Worm (Caenorhabditis elegans) whole organism, young adult: ENCODE data around the gene R74.8.

Experiments
- B0035.1 ChIP-seq: sonication (generic microtip); optimal IDR thresholded peaks from 2 replicates; lab custom pipeline; 2016; ENCODE audit warnings: missing genetic modification characterization, mild to moderate bottlenecking, missing compliant biosample characterization, missing genotype, missing genetic modification reagents
- B0336.3 ChIP-seq: fragments of 200-800 bp; sonication (Bioruptor generic); IDR thresholded peaks from 2 replicates; pipeline ENCODE4 v1.3.6; 2022; ENCODE audit warnings: missing genetic modification characterization, missing compliant biosample characterization
- F22D6.2 ChIP-seq: sonication (generic microtip); optimal IDR thresholded peaks from 2 replicates; lab custom pipeline; 2016; ENCODE audit warnings: mild to moderate bottlenecking, missing genetic modification characterization, missing compliant biosample characterization
- F37B4.10 ChIP-seq: fragments of 200-800 bp; sonication (Bioruptor generic); IDR thresholded peaks from 2 replicates; pipeline ENCODE4 v1.3.6; 2022; ENCODE audit warnings: missing genetic modification characterization, missing compliant biosample characterization
- K12H6.12 ChIP-seq: fragments of 200-800 bp; sonication (Bioruptor generic); optimal IDR thresholded peaks from 2 replicates; lab custom pipeline; 2018; ENCODE audit warnings: mild to moderate bottlenecking, missing genetic modification characterization, missing compliant biosample characterization
- Y67H2A.10 ChIP-seq: fragments of 200-800 bp; sonication (Bioruptor generic); conservative IDR thresholded peaks from 2 replicates; pipeline ENCODE4 v1.3.6; 2022; ENCODE audit warnings: missing genetic modification reagents, missing genetic modification characterization, missing compliant biosample characterization
- Y79H2A.3 ChIP-seq: fragments of 200-800 bp; sonication (Bioruptor generic); conservative IDR thresholded peaks from 2 replicates; pipeline ENCODE4 v1.3.6; 2022; ENCODE audit warnings: missing genetic modification reagents, missing genetic modification characterization, missing compliant biosample characterization
- aptf-3 ChIP-seq: fragments of 200-800 bp; sonication (Bioruptor generic); IDR thresholded peaks from 2 replicates; pipeline ENCODE4 v1.3.6; 2022; ENCODE audit warnings: missing genetic modification characterization, missing compliant biosample characterization
- attf-3 ChIP-seq: fragments of 200-800 bp; sonication (Bioruptor generic); conservative IDR thresholded peaks from 2 replicates; pipeline ENCODE4 v1.3.6; 2022; ENCODE audit warnings: missing genetic modification reagents, missing genetic modification characterization, missing compliant biosample characterization
- ceh-100 ChIP-seq: fragments of 200-800 bp; sonication (Bioruptor generic); IDR thresholded peaks from 2 replicates; pipeline ENCODE4 v1.3.6; 2022; ENCODE audit warnings: missing genetic modification reagents, missing genetic modification characterization, missing compliant biosample characterization
- ceh-27 ChIP-seq: fragments of 200-800 bp; sonication (Bioruptor generic); optimal IDR thresholded peaks from 2 replicates; lab custom pipeline; 2018; ENCODE audit warnings: mild to moderate bottlenecking, missing genetic modification characterization, moderate library complexity, missing compliant biosample characterization
- ceh-79 ChIP-seq: sonication (generic microtip); optimal IDR thresholded peaks from 2 replicates; lab custom pipeline; 2017; ENCODE audit warnings: mild to moderate bottlenecking, missing genetic modification characterization, missing compliant biosample characterization
- dpff-1 ChIP-seq: sonication (generic microtip); optimal IDR thresholded peaks from 2 replicates; lab custom pipeline; 2017; ENCODE audit warnings: mild to moderate bottlenecking, missing genetic modification characterization, missing compliant biosample characterization
- dpl-1 ChIP-seq: fragments of 150-350 bp; optimal IDR thresholded peaks from 2 replicates; lab custom pipeline; 2014; ENCODE audit warnings: missing biosample characterization, missing genetic modification reagents, missing genetic modification characterization
- ekl-4 ChIP-seq: fragments of 200-800 bp; sonication (Bioruptor generic); IDR thresholded peaks from 2 replicates; pipeline ENCODE4 v1.3.6; 2022; ENCODE audit warnings: missing genetic modification reagents, missing genetic modification characterization, missing compliant biosample characterization
- ets-4 ChIP-seq: fragments of 200-800 bp; sonication (Bioruptor generic); optimal IDR thresholded peaks from 2 replicates; lab custom pipeline; 2018; ENCODE audit warnings: mild to moderate bottlenecking, missing genetic modification characterization, missing compliant biosample characterization
- gei-17 ChIP-seq: fragments of 200-800 bp; sonication (Bioruptor generic); optimal IDR thresholded peaks from 2 replicates; lab custom pipeline; 2018; ENCODE audit warnings: mild to moderate bottlenecking, missing genetic modification characterization, missing compliant biosample characterization
- let-607 ChIP-seq, 2 experiments: fragments of 200-800 bp in 1 of 2; sonication (Bioruptor generic) in 1 of 2; sonication (generic microtip) in 1 of 2; optimal IDR thresholded peaks; 2 replicates each; lab custom pipeline; 2016 to 2018; ENCODE audit warnings: mild to moderate bottlenecking in 2 of 2, missing compliant biosample characterization in 2 of 2, missing genetic modification characterization in 2 of 2, moderate library complexity in 2 of 2, missing genotype in 1 of 2
- lin-26 ChIP-seq: fragments of 200-800 bp; sonication (Bioruptor generic); IDR thresholded peaks from 2 replicates; pipeline ENCODE4 v1.3.6; 2022; ENCODE audit warnings: missing genetic modification reagents, missing genetic modification characterization, missing compliant biosample characterization
- madf-10 ChIP-seq: sonication (generic microtip); optimal IDR thresholded peaks from 2 replicates; lab custom pipeline; 2016; ENCODE audit warnings: mild to moderate bottlenecking, missing genetic modification characterization, missing compliant biosample characterization
- mcd-1 ChIP-seq: fragments of 200-800 bp; sonication (Bioruptor generic); IDR thresholded peaks from 2 replicates; pipeline ENCODE4 v1.3.6; 2022; ENCODE audit warnings: missing genetic modification reagents, missing genetic modification characterization, missing compliant biosample characterization
- nfya-2 ChIP-seq: fragments of 200-800 bp; sonication (Bioruptor generic); IDR thresholded peaks from 2 replicates; pipeline ENCODE4 v1.3.6; 2022; ENCODE audit warnings: missing genetic modification reagents, missing genetic modification characterization, missing compliant biosample characterization
- nfyb-1 ChIP-seq: fragments of 200-800 bp; sonication (Bioruptor generic); IDR thresholded peaks from 2 replicates; pipeline ENCODE4 v1.3.6; 2022; ENCODE audit warnings: missing genetic modification reagents, missing genetic modification characterization, missing compliant biosample characterization
- nhr-120 ChIP-seq: fragments of 200-800 bp; sonication (Bioruptor generic); IDR thresholded peaks from 2 replicates; pipeline ENCODE4 v1.3.6; 2022; ENCODE audit warnings: missing genetic modification characterization, missing compliant biosample characterization
- nhr-27 ChIP-seq: fragments of 200-800 bp; sonication (Bioruptor generic); optimal IDR thresholded peaks from 2 replicates; lab custom pipeline; 2018; ENCODE audit warnings: mild to moderate bottlenecking, missing genetic modification characterization, moderate library complexity, missing compliant biosample characterization
- nhr-80 ChIP-seq: sonication (generic microtip); optimal IDR thresholded peaks from 2 replicates; lab custom pipeline; 2016; ENCODE audit warnings: missing genetic modification characterization, missing compliant biosample characterization
- pha-4 ChIP-seq: fragments of 150-350 bp; sonication (generic microtip); optimal IDR thresholded peaks from 2 replicates; lab custom pipeline; 2014; ENCODE audit warnings: missing biosample characterization, missing genetic modification reagents, missing genetic modification characterization
- rec-8 ChIP-seq, 2 experiments: sonication (generic microtip); optimal IDR thresholded peaks; 2 replicates each; lab custom pipeline; 2016; ENCODE audit warnings: mild to moderate bottlenecking in 2 of 2, missing genetic modification characterization in 2 of 2, missing genetic modification reagents in 2 of 2, missing genotype in 2 of 2, missing biosample characterization in 1 of 2, missing compliant biosample characterization in 1 of 2, moderate library complexity in 1 of 2
- sdz-38 ChIP-seq: sonication (generic microtip); optimal IDR thresholded peaks from 2 replicates; lab custom pipeline; 2016; ENCODE audit warnings: missing genotype, missing genetic modification characterization, missing compliant biosample characterization
- snpc-3.4 ChIP-seq: sonication (generic microtip); optimal IDR thresholded peaks from 2 replicates; lab custom pipeline; 2017; ENCODE audit warnings: missing genetic modification characterization, mild to moderate bottlenecking, missing compliant biosample characterization, antibody characterized with exemption, moderate library complexity, missing genotype, missing genetic modification reagents
- sptf-2 ChIP-seq: fragments of 200-800 bp; sonication (Bioruptor generic); optimal IDR thresholded peaks from 2 replicates; lab custom pipeline; 2018; ENCODE audit warnings: mild to moderate bottlenecking, missing genetic modification characterization, missing compliant biosample characterization
- xnd-1 ChIP-seq: sonication (generic microtip); optimal IDR thresholded peaks from 2 replicates; lab custom pipeline; 2016; ENCODE audit warnings: missing genotype, missing genetic modification reagents, missing genetic modification characterization, missing compliant biosample characterization

R74.8 gene

ce11 chrIII:4181338-4181737 lies 24.7 kb upstream of the R74.8 start, which contains the start of gene C16C10.1:
TSS of gene C16C10.1 (minus strand) at chrIII:4181438.
- TF ChIP-seq rec-8 (tag; optimal IDR thresholded peaks at IDR 0.05; lab: Kevin White, UChicago) (no peak), F22D6.2 (tag; lab: Kevin White, UChicago) (no peak), aptf-3 (0 out of 2 replicates have a peak, but pooled peaks have one; percentile 20)

ce11 chrIII:4186751-4187309 lies 19.2 kb upstream of the R74.8 start, which contains the start of gene lars-1:
TSS of gene lars-1 (minus strand) at chrIII:4186801.
- TF ChIP-seq nhr-80 (tag; lab: Kevin White, UChicago) (peak; percentile 48), dpff-1 (tag; lab: Kevin White, UChicago) (no peak), gei-17 (GFP tag; lab: Kevin White, UChicago) (no peak), xnd-1 (no peak), let-607 (tag; optimal IDR thresholded peaks at IDR 0.05; lab: Kevin White, UChicago) (peak; percentile 87 to 92)

DNA sequence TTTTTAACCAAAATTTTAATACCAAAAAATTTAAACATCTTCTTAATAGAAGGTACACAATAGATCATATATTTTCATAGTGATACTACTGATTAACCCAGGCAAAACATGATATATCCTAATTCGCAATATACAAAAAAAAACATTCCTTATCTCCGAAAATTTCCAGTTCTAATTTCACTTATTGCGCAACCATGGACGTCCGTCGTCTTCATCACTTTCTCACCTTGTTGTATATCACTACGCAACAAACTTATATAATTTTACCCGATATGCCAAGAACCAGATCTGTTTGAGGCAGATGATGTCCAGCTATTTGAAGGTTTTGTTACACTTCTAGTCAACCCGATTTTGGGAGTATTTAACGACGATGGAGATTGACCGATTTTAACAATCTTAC lies 18.2 kb upstream of the R74.8 start, which contains the start of gene R74.2:
Gene R74.2, plus strand, starts transcription at position 316 of the 400 bp plus-strand sequence.
- no peak for TF ChIP-seq K12H6.12 (tag; lab: Kevin White, UChicago)
- no peak for TF ChIP-seq Y79H2A.3
- no peak for TF ChIP-seq sptf-2
- no peak for TF ChIP-seq B0336.3 (GFP tag; lab: Robert Waterston, UW)
- no peak for TF ChIP-seq nfya-2 (GFP tag; lab: Robert Waterston, UW)
- TF ChIP-seq F37B4.10 = no peak
- no peak for TF ChIP-seq ekl-4
- TF ChIP-seq ceh-79 (tag; lab: Kevin White, UChicago) = no peak
- TF ChIP-seq dpff-1 (tag; lab: Kevin White, UChicago) = no peak
- no peak for TF ChIP-seq B0035.1
- TF ChIP-seq nhr-27 (tag; lab: Kevin White, UChicago) = no peak
- no peak for TF ChIP-seq nhr-120 (GFP tag; lab: Robert Waterston, UW)

ce11 chrIII:4189602-4190001 lies 16.5 kb upstream of the R74.8 start:
- TF ChIP-seq mcd-1 (GFP tag; lab: Robert Waterston, UW) (no peak), lin-26 (GFP tag; lab: Robert Waterston, UW) (no peak), snpc-3.4 (tag; lab: Kevin White, UChicago) (no peak), sdz-38 (tag; lab: Kevin White, UChicago) (no peak), nfyb-1 (no peak), Y67H2A.10 (GFP tag; lab: Robert Waterston, UW) (no peak), pha-4 (tag; lab: Kevin White, UChicago) (no peak), madf-10 (tag; lab: Kevin White, UChicago) (no peak), ceh-100 (GFP tag; lab: Robert Waterston, UW) (no peak), ceh-27 (GFP tag; lab: Kevin White, UChicago) (no peak)
- TF ChIP-seq, all 124 proteins: peak for 0

DNA sequence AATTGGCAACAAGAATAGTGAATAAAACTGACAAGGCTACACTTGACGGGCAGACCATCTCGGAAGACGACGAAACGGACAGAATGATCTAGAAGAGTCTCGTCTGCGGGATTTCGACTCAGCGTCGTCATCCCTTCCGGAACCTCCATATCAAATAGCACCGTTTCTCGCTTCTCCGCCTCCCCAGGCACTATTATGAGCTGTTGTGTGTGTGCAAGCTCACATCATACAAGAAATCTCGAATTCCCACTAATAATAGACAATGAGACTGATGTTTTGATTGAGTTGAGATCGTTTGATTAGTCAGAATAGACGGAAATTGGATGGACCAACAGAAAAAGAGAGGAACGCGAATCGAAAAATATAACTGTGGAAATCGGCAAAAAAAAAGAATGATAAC lies 15.8 kb upstream of the R74.8 start, which contains the start of gene spp-28:
Gene spp-28, minus strand, starts transcription at position 101 of the 400 bp plus-strand sequence.
- TF ChIP-seq attf-3 (GFP tag; lab: Robert Waterston, UW) (no peak), dpl-1 (GFP tag; lab: Kevin White, UChicago) (no peak), rec-8 (tag; optimal IDR thresholded peaks at IDR 0.05; lab: Kevin White, UChicago) (no peak), Y67H2A.10 (GFP tag; lab: Robert Waterston, UW) (no peak), B0035.1 (no peak), ets-4 (GFP tag; lab: Kevin White, UChicago) (no peak)
